Fruit fly (Drosophila melanogaster) whole organism, embryonic: ENCODE data around the gene CG2187.
A peak's percentile ranks its signal among the peaks of the same experiment; 100 is the strongest.

Experiments used
- ATbp ChIP-seq: fragments of 200-800 bp; sonication (Bioruptor generic); optimal IDR thresholded peaks from 2 replicates; lab custom pipeline; 2017; ENCODE audit warnings: missing biosample characterization, mild to moderate bottlenecking, missing genetic modification characterization, missing genetic modification reagents
- CG10979 ChIP-seq: fragments of 200-800 bp; sonication (Bioruptor generic); optimal IDR thresholded peaks from 2 replicates; lab custom pipeline; 2018; ENCODE audit warnings: missing biosample characterization, mild to moderate bottlenecking, missing genetic modification characterization, moderate library complexity
- CG11695 ChIP-seq: fragments of 200-800 bp; sonication (Bioruptor generic); IDR thresholded peaks from 3 replicates; pipeline ENCODE4 v1.3.6; 2022; ENCODE audit warnings: missing biosample characterization, missing genetic modification characterization
- CG12104 ChIP-seq: fragments of 200-800 bp; sonication (Bioruptor generic); optimal IDR thresholded peaks from 3 replicates; lab custom pipeline; 2016; ENCODE audit warnings: missing biosample characterization, missing genetic modification characterization
- CG12236 ChIP-seq: fragments of 200-800 bp; sonication (Bioruptor generic); optimal IDR thresholded peaks from 2 replicates; lab custom pipeline; 2016; ENCODE audit warnings: missing biosample characterization, missing genetic modification characterization
- CG12659 ChIP-seq: fragments of 200-800 bp; sonication (Bioruptor generic); optimal IDR thresholded peaks from 3 replicates; lab custom pipeline; 2017; ENCODE audit warnings: mild to moderate bottlenecking, missing biosample characterization, missing genetic modification reagents, missing genetic modification characterization
- CG12942 ChIP-seq: fragments of 200-800 bp; sonication (Bioruptor generic); optimal IDR thresholded peaks from 3 replicates; lab custom pipeline; 2016; ENCODE audit warnings: missing biosample characterization, missing genetic modification characterization
- CG17328 ChIP-seq: fragments of 200-800 bp; sonication (Bioruptor generic); IDR thresholded peaks from 2 replicates; pipeline ENCODE4 v1.3.6; 2022; ENCODE audit warnings: missing biosample characterization, missing genetic modification characterization
- CG17568 ChIP-seq: fragments of 200-800 bp; sonication (Bioruptor generic); optimal IDR thresholded peaks from 2 replicates; lab custom pipeline; 2018; ENCODE audit warnings: missing biosample characterization, mild to moderate bottlenecking, missing genetic modification characterization, moderate library complexity
- CG1792 ChIP-seq: fragments of 200-800 bp; sonication (Bioruptor generic); optimal IDR thresholded peaks from 2 replicates; lab custom pipeline; 2016; ENCODE audit warnings: missing biosample characterization, missing genetic modification characterization
- CG30431 ChIP-seq: fragments of 200-800 bp; sonication (Bioruptor generic); optimal IDR thresholded peaks from 2 replicates; lab custom pipeline; 2017; ENCODE audit warnings: missing biosample characterization, missing genetic modification characterization
- CG3163 ChIP-seq: fragments of 200-800 bp; sonication (Bioruptor generic); optimal IDR thresholded peaks from 3 replicates; lab custom pipeline; 2016; ENCODE audit warnings: missing biosample characterization, missing genetic modification characterization
- CG32772 ChIP-seq: fragments of 200-800 bp; sonication (Bioruptor generic); IDR thresholded peaks from 2 replicates; pipeline ENCODE4 v1.3.6; 2022; ENCODE audit warnings: missing biosample characterization, missing genetic modification characterization
- CG3838 ChIP-seq: fragments of 200-800 bp; sonication (Bioruptor generic); optimal IDR thresholded peaks from 3 replicates; lab custom pipeline; 2016; ENCODE audit warnings: missing biosample characterization, missing genetic modification characterization
- CG4360 ChIP-seq: fragments of 200-800 bp; sonication (Bioruptor generic); IDR thresholded peaks from 2 replicates; pipeline ENCODE4 v1.3.6; 2022; ENCODE audit warnings: missing biosample characterization, missing genetic modification characterization
- CG43689 ChIP-seq: fragments of 200-800 bp; sonication (Bioruptor generic); IDR thresholded peaks from 2 replicates; pipeline ENCODE4 v1.3.6; 2022; ENCODE audit warnings: missing biosample characterization, missing genetic modification characterization
- CG4424 ChIP-seq: fragments of 200-800 bp; sonication (Bioruptor generic); optimal IDR thresholded peaks from 3 replicates; lab custom pipeline; 2016; ENCODE audit warnings: missing biosample characterization, missing genetic modification characterization
- CG8089 ChIP-seq: fragments of 200-800 bp; sonication (Bioruptor generic); optimal IDR thresholded peaks from 3 replicates; lab custom pipeline; 2016; ENCODE audit warnings: missing biosample characterization, missing genetic modification characterization
- CG8281 ChIP-seq: fragments of 200-800 bp; sonication (Bioruptor generic); optimal IDR thresholded peaks from 2 replicates; lab custom pipeline; 2018; ENCODE audit warnings: missing biosample characterization, mild to moderate bottlenecking, missing genetic modification characterization, moderate library complexity
- CG9609 ChIP-seq: fragments of 200-800 bp; sonication (Bioruptor generic); optimal IDR thresholded peaks from 3 replicates; lab custom pipeline; 2016; ENCODE audit warnings: missing biosample characterization, missing genetic modification characterization
- CG9932 ChIP-seq: fragments of 200-800 bp; sonication (Bioruptor generic); IDR thresholded peaks from 2 replicates; pipeline ENCODE4 v1.3.6; 2022; ENCODE audit warnings: missing biosample characterization, missing genetic modification characterization
- D ChIP-seq, 2 experiments: fragments of 200-800 bp in 1 of 2; fragments of >200 bp in 1 of 2; sonication (Bioruptor generic) in 1 of 2; optimal IDR thresholded peaks; 2 replicates in 1 of 2; 3 replicates in 1 of 2; lab custom pipeline; 2017; ENCODE audit warnings: mild to moderate bottlenecking in 1 of 2, missing biosample characterization in 1 of 2, missing genetic modification characterization in 1 of 2, missing genetic modification reagents in 1 of 2
- Dp ChIP-seq: fragments of 200-800 bp; sonication (Bioruptor generic); optimal IDR thresholded peaks from 2 replicates; lab custom pipeline; 2018; ENCODE audit warnings: missing biosample characterization, mild to moderate bottlenecking, missing genetic modification characterization, moderate library complexity
- E2f2 ChIP-seq: fragments of 200-800 bp; sonication (Bioruptor generic); IDR thresholded peaks from 2 replicates; pipeline ENCODE4 v1.3.6; 2022; ENCODE audit warnings: missing biosample characterization, missing genetic modification characterization
- Ets65A ChIP-seq: fragments of 200-800 bp; sonication (Bioruptor generic); peaks from one replicate; lab custom pipeline; 2016; ENCODE audit warnings: missing biosample characterization, missing genetic modification characterization
- Gsc ChIP-seq: fragments of 200-800 bp; sonication (Bioruptor generic); IDR thresholded peaks from 2 replicates; pipeline ENCODE4 v1.3.6; 2022; ENCODE audit warnings: missing biosample characterization, missing genetic modification characterization
- HLH4C ChIP-seq: fragments of 200-800 bp; sonication (Bioruptor generic); IDR thresholded peaks from 3 replicates; pipeline ENCODE4 v1.3.6; 2022; ENCODE audit warnings: missing biosample characterization, missing genetic modification characterization; ENCODE audit not compliant: partially characterized antibody
- Hr39 ChIP-seq: fragments of >200 bp; optimal IDR thresholded peaks from 2 replicates; lab custom pipeline; 2017
- Myb ChIP-seq: fragments of 200-800 bp; sonication (Bioruptor generic); optimal IDR thresholded peaks from 2 replicates; lab custom pipeline; 2016; ENCODE audit warnings: missing biosample characterization, missing genetic modification characterization
- Ptx1 ChIP-seq: fragments of 200-800 bp; sonication (Bioruptor generic); IDR thresholded peaks from 2 replicates; pipeline ENCODE4 v1.3.6; 2022; ENCODE audit warnings: missing biosample characterization, missing genetic modification characterization
- Sin3A ChIP-seq: fragments of >200 bp; optimal IDR thresholded peaks from 2 replicates; lab custom pipeline; 2018
- Sox102F ChIP-seq: fragments of 200-800 bp; sonication (Bioruptor generic); optimal IDR thresholded peaks from 2 replicates; lab custom pipeline; 2018; ENCODE audit warnings: missing biosample characterization, mild to moderate bottlenecking, missing genetic modification characterization, moderate library complexity
- ara ChIP-seq: fragments of 200-800 bp; sonication (Bioruptor generic); IDR thresholded peaks from 2 replicates; pipeline ENCODE4 v1.3.6; 2022; ENCODE audit warnings: missing biosample characterization, missing genetic modification characterization
- corto ChIP-seq: fragments of 200-800 bp; sonication (Bioruptor generic); optimal IDR thresholded peaks from 2 replicates; lab custom pipeline; 2016; ENCODE audit warnings: missing biosample characterization, mild to moderate bottlenecking, missing genetic modification characterization, moderate library complexity
- dmrt11E ChIP-seq: fragments of 200-800 bp; sonication (Bioruptor generic); optimal IDR thresholded peaks from 3 replicates; lab custom pipeline; 2018; ENCODE audit warnings: missing biosample characterization, mild to moderate bottlenecking, missing genetic modification characterization, moderate library complexity
- exex ChIP-seq: fragments of 200-800 bp; sonication (Bioruptor generic); optimal IDR thresholded peaks from 4 replicates; lab custom pipeline; 2018; ENCODE audit warnings: missing biosample characterization, mild to moderate bottlenecking, missing genetic modification characterization, moderate library complexity
- fd96Cb ChIP-seq: fragments of 200-800 bp; sonication (Bioruptor generic); optimal IDR thresholded peaks from 2 replicates; lab custom pipeline; 2018; ENCODE audit warnings: missing biosample characterization, mild to moderate bottlenecking, missing genetic modification characterization, moderate library complexity
- gro ChIP-seq: fragments of 200-800 bp; sonication (Bioruptor generic); optimal IDR thresholded peaks from 2 replicates; lab custom pipeline; 2016; ENCODE audit warnings: missing biosample characterization, missing genetic modification characterization
- insv ChIP-seq, 2 experiments: fragments of 200-800 bp; sonication (Bioruptor generic); optimal IDR thresholded peaks; 3 replicates each; lab custom pipeline; 2016 to 2018; ENCODE audit warnings: missing biosample characterization in 2 of 2, missing genetic modification characterization in 2 of 2
- inv ChIP-seq: fragments of 200-800 bp; sonication (Bioruptor generic); IDR thresholded peaks from 2 replicates; pipeline ENCODE4 v1.3.6; 2022; ENCODE audit warnings: missing biosample characterization, missing genetic modification characterization; ENCODE audit not compliant: partially characterized antibody
- maf-S ChIP-seq: fragments of 200-800 bp; sonication (Bioruptor generic); optimal IDR thresholded peaks from 2 replicates; lab custom pipeline; 2016; ENCODE audit warnings: missing biosample characterization, missing genetic modification characterization
- otp ChIP-seq: fragments of 200-800 bp; sonication (Bioruptor generic); IDR thresholded peaks from 3 replicates; pipeline ENCODE4, ENCODE4 v1.3.6; 2022; ENCODE audit warnings: missing biosample characterization, missing genetic modification characterization
- pfk ChIP-seq: fragments of 200-800 bp; sonication (Bioruptor generic); optimal IDR thresholded peaks from 2 replicates; lab custom pipeline; 2018; ENCODE audit warnings: missing biosample characterization, mild to moderate bottlenecking, missing genetic modification characterization, moderate library complexity
- row ChIP-seq: fragments of 200-800 bp; sonication (Bioruptor generic); IDR thresholded peaks from 3 replicates; pipeline ENCODE4 v1.3.6; 2022; ENCODE audit warnings: missing biosample characterization, missing genetic modification characterization
- schlank ChIP-seq: fragments of 200-800 bp; sonication (Bioruptor generic); optimal IDR thresholded peaks from 2 replicates; lab custom pipeline; 2018; ENCODE audit warnings: missing biosample characterization, mild to moderate bottlenecking, missing genetic modification characterization
- sim ChIP-seq: fragments of 200-800 bp; sonication (Bioruptor generic); IDR thresholded peaks from 2 replicates; pipeline ENCODE4 v1.3.6; 2022; ENCODE audit warnings: missing biosample characterization, missing genetic modification characterization
- tgo ChIP-seq: fragments of 200-800 bp; sonication (Bioruptor generic); IDR thresholded peaks from 3 replicates; pipeline ENCODE4 v1.3.6; 2022; ENCODE audit warnings: missing biosample characterization, missing genetic modification characterization
- vfl ChIP-seq: fragments of 200-800 bp; sonication (Bioruptor generic); optimal IDR thresholded peaks from 2 replicates; lab custom pipeline; 2016; ENCODE audit warnings: missing biosample characterization, missing genetic modification characterization
- vvl ChIP-seq: fragments of 200-800 bp; sonication (Bioruptor generic); IDR thresholded peaks from 2 replicates; pipeline ENCODE4 v1.3.6; 2022; ENCODE audit warnings: missing biosample characterization, missing genetic modification characterization
- wdn ChIP-seq: fragments of 200-800 bp; sonication (Bioruptor generic); IDR thresholded peaks from 2 replicates; pipeline ENCODE4 v1.3.6; 2022; ENCODE audit warnings: missing biosample characterization, missing genetic modification characterization

Gene CG2187

DNA sequence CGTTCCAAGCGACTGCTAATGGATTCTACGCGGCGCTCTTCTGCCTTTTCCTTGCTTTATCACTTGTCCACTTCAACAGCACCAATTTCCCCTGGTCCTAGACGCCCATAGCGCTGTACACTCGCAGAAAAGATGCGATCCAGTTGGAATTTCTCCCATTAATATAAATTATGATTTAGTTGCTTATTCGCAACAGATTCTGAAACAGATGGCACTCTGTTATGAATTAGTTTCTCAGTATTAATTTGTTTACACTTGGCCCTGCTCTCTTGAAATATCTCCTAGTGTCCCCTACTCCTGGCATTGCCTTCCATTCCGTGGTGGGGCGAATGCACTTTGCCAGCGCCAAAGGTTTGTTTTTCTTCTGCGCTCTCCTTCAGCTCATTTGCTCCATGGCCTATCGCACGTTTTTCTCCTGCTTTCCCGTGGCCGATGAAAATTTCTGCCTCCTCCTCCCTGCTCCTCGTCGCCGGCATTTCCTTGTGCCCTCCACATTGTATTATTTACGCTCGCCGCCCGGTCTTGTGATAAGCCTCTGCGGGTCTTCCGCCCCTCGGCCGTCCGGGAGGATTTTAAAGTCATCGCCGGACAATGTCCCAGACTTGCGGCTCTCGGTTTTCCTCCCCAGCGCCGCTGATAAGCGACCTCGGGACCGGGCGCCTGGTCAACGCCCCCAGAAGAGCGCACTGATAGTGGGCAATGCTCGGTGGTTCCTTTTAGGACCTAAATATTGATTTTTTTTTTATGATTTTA is 52.1 kb downstream of the CG2187 start (continued):
- TF ChIP-seq Myb (GFP tag; lab: Kevin White, UChicago): no peak
- TF ChIP-seq CG32772 (GFP tag; lab: Robert Waterston, UW): 0 out of 2 replicates have a peak, but pooled peaks have one; percentile 11
- TF ChIP-seq sim (GFP tag; lab: Robert Waterston, UW): 0 out of 2 replicates have a peak, but pooled peaks have one; percentile 35
- TF ChIP-seq CG3838 (GFP tag; lab: Kevin White, UChicago): no peak
- no peak for TF ChIP-seq vfl
- peak; percentile 3 for TF ChIP-seq pfk (GFP tag; lab: Kevin White, UChicago)
- TF ChIP-seq ATbp: no peak
- TF ChIP-seq otp (GFP tag; lab: Robert Waterston, UW): no peak
- no peak for TF ChIP-seq CG30431 (GFP tag; lab: Kevin White, UChicago)
- no peak for TF ChIP-seq Sin3A (lab: Kevin White, UChicago)
- TF ChIP-seq row (GFP tag; lab: Robert Waterston, UW): 0 out of 3 replicates have a peak, but pooled peaks have one; percentile 9
- no peak for TF ChIP-seq CG8281
- no peak for TF ChIP-seq CG17568 (GFP tag; lab: Kevin White, UChicago)
- no peak for TF ChIP-seq CG9609 (GFP tag; lab: Kevin White, UChicago)
- TF ChIP-seq CG17328: 0 out of 2 replicates have a peak, but pooled peaks have one; percentile 21
- TF ChIP-seq fd96Cb: peak; percentile 16
- no peak for TF ChIP-seq Hr39
- no peak for TF ChIP-seq CG9932 (GFP tag; lab: Robert Waterston, UW)
- TF ChIP-seq CG12104 (GFP tag; lab: Kevin White, UChicago): no peak
- no peak for TF ChIP-seq D (optimal IDR thresholded peaks at IDR 0.05; lab: Kevin White, UChicago)
- TF ChIP-seq D (GFP tag; optimal IDR thresholded peaks at IDR 0.05; lab: Kevin White, UChicago): peak; percentile 43
- peak; percentile 45; the same call in 1 of the 2 replicates for TF ChIP-seq Ptx1 (GFP tag; lab: Robert Waterston, UW)
- peak; percentile 80 for TF ChIP-seq dmrt11E (tag; lab: Kevin White, UChicago)
- TF ChIP-seq Sox102F (GFP tag; lab: Kevin White, UChicago): no peak
- peak; percentile 19 for TF ChIP-seq CG4424
- no peak for TF ChIP-seq CG1792 (GFP tag; lab: Kevin White, UChicago)
- no peak; the same call in 2 of the 3 replicates for TF ChIP-seq tgo (GFP tag; lab: Robert Waterston, UW)
- no peak for TF ChIP-seq maf-S (GFP tag; lab: Kevin White, UChicago)
- no peak for TF ChIP-seq CG43689 (GFP tag; lab: Robert Waterston, UW)
- TF ChIP-seq Dp: no peak
- TF ChIP-seq CG4360: no peak
- no peak for TF ChIP-seq Ets65A (GFP tag; lab: Kevin White, UChicago)
- TF ChIP-seq schlank (tag; lab: Kevin White, UChicago): no peak
- no peak for TF ChIP-seq CG3163 (GFP tag; lab: Kevin White, UChicago)
- TF ChIP-seq Gsc: peak; percentile 49; the same call in 1 of the 2 replicates
- 0 out of 3 replicates have a peak, but pooled peaks have one; percentile 24 for TF ChIP-seq CG11695
- TF ChIP-seq exex (tag; lab: Kevin White, UChicago): no peak
- TF ChIP-seq CG12659 (GFP tag; lab: Kevin White, UChicago): no peak
- peak; percentile 74 for TF ChIP-seq CG10979
- TF ChIP-seq HLH4C: no peak
- TF ChIP-seq corto: no peak
- TF ChIP-seq wdn (GFP tag; lab: Robert Waterston, UW): no peak
- no peak for TF ChIP-seq CG12236 (GFP tag; lab: Kevin White, UChicago)
- TF ChIP-seq inv (GFP tag; lab: Robert Waterston, UW): no peak
- no peak for TF ChIP-seq CG8089
- peak; percentile 52; the same call in 1 of the 2 replicates for TF ChIP-seq vvl (GFP tag; lab: Robert Waterston, UW)
- TF ChIP-seq CG12942 (GFP tag; lab: Kevin White, UChicago): no peak
- peak; percentile 82 for TF ChIP-seq ara (GFP tag; lab: Robert Waterston, UW)
- no peak for TF ChIP-seq gro (GFP tag; lab: Kevin White, UChicago)
- TF ChIP-seq insv (GFP tag; optimal IDR thresholded peaks at IDR 0.05; lab: Kevin White, UChicago): no peak
- no peak for TF ChIP-seq E2f2 (GFP tag; lab: Robert Waterston, UW)
